Worm (Caenorhabditis elegans) whole organism, L1 larva: ENCODE measurements around the gene W03C9.1.

ENCODE experiments used
- C04F5.9 ChIP-seq: sonication (generic microtip); optimal IDR thresholded peaks from 2 replicates; lab custom pipeline; 2016; ENCODE audit warnings: missing genetic modification characterization, missing compliant biosample characterization
- C34B4.2 ChIP-seq: sonication (generic microtip); optimal IDR thresholded peaks from 2 replicates; lab custom pipeline; 2017; ENCODE audit warnings: mild to moderate bottlenecking, missing genetic modification characterization, missing compliant biosample characterization
- F16B12.6 ChIP-seq: fragments of 150-350 bp; optimal IDR thresholded peaks from 2 replicates; lab custom pipeline; 2014; ENCODE audit warnings: missing biosample characterization, missing genetic modification characterization
- aha-1 ChIP-seq: fragments of 150-350 bp; optimal IDR thresholded peaks from 2 replicates; lab custom pipeline; 2014; ENCODE audit warnings: missing biosample characterization, missing genetic modification characterization
- alr-1 ChIP-seq: fragments of 200-800 bp; sonication (Bioruptor generic); optimal IDR thresholded peaks from 2 replicates; lab custom pipeline; 2018; ENCODE audit warnings: borderline replicate concordance, mild to moderate bottlenecking, missing genetic modification characterization, missing compliant biosample characterization
- ama-1 ChIP-seq: fragments of 150-350 bp; optimal IDR thresholded peaks from 2 replicates; lab custom pipeline; 2014
- ceh-63 ChIP-seq: fragments of 200-800 bp; sonication (Bioruptor generic); optimal IDR thresholded peaks from 2 replicates; lab custom pipeline; 2018; ENCODE audit warnings: mild to moderate bottlenecking, missing genetic modification characterization, missing compliant biosample characterization
- ceh-82 ChIP-seq, 3 experiments: fragments of 150-350 bp in 1 of 3; sonication (generic microtip) in 2 of 3; optimal IDR thresholded peaks; 2 replicates each; lab custom pipeline; 2014 to 2017; ENCODE audit warnings: missing biosample characterization in 3 of 3, missing genetic modification characterization in 3 of 3
- ceh-88 ChIP-seq: fragments of 200-800 bp; sonication (Bioruptor generic); IDR thresholded peaks from 2 replicates; pipeline ENCODE4 v1.3.6; 2022; ENCODE audit warnings: missing genetic modification characterization, missing compliant biosample characterization
- ces-1 ChIP-seq: fragments of 150-350 bp; optimal IDR thresholded peaks from 2 replicates; lab custom pipeline; 2014; ENCODE audit warnings: missing biosample characterization, missing genetic modification reagents, missing genetic modification characterization
- dpl-1 ChIP-seq, 3 experiments: fragments of 150-350 bp in 2 of 3; sonication (generic microtip) in 1 of 3; optimal IDR thresholded peaks; 2 replicates each; lab custom pipeline; 2014 to 2017; ENCODE audit warnings: missing biosample characterization in 3 of 3, missing genetic modification characterization in 3 of 3, missing genetic modification reagents in 3 of 3
- dsc-1 ChIP-seq: sonication (generic microtip); optimal IDR thresholded peaks from 2 replicates; lab custom pipeline; 2016; ENCODE audit warnings: mild to moderate bottlenecking, missing genetic modification characterization, missing compliant biosample characterization
- efl-1 ChIP-seq, 4 experiments: fragments of 150-350 bp; optimal IDR thresholded peaks in 3 of 4; peaks in 1 of 4; 1 replicate in 1 of 4; 2 replicates in 3 of 4; lab custom pipeline; 2014; ENCODE audit warnings: missing biosample characterization in 2 of 4, missing genetic modification characterization in 2 of 4, missing genetic modification reagents in 2 of 4
- egl-13 ChIP-seq: sonication (generic microtip); optimal IDR thresholded peaks from 2 replicates; lab custom pipeline; 2016; ENCODE audit warnings: missing genotype, missing genetic modification reagents, missing genetic modification characterization, missing compliant biosample characterization
- egl-27 ChIP-seq, 2 experiments: fragments of 150-350 bp in 1 of 2; sonication (generic microtip); optimal IDR thresholded peaks; 3 replicates each; lab custom pipeline; 2017 to 2018; ENCODE audit warnings: missing biosample characterization in 2 of 2, missing genetic modification characterization in 2 of 2, missing genetic modification reagents in 2 of 2
- elt-3 ChIP-seq, 6 experiments: fragments of 150-350 bp in 1 of 6; sonication (generic microtip); optimal IDR thresholded peaks; 2 replicates each; lab custom pipeline; 2017 to 2018; ENCODE audit warnings: missing biosample characterization in 6 of 6, missing genetic modification characterization in 6 of 6, inconsistent platforms in 1 of 6
- fkh-4 ChIP-seq: sonication (generic microtip); optimal IDR thresholded peaks from 2 replicates; lab custom pipeline; 2016; ENCODE audit warnings: missing compliant biosample characterization, missing genetic modification characterization, borderline replicate concordance
- fkh-8 ChIP-seq: sonication (generic microtip); optimal IDR thresholded peaks from 2 replicates; lab custom pipeline; 2016; ENCODE audit warnings: mild to moderate bottlenecking, missing genetic modification characterization, missing compliant biosample characterization
- fos-1 ChIP-seq: fragments of 150-350 bp; optimal IDR thresholded peaks from 2 replicates; lab custom pipeline; 2014; ENCODE audit warnings: missing biosample characterization, missing genetic modification characterization
- grh-1 ChIP-seq: fragments of 200-800 bp; sonication (Bioruptor generic); IDR thresholded peaks from 2 replicates; pipeline ENCODE4 v1.3.6; 2022; ENCODE audit warnings: missing genetic modification reagents, missing genetic modification characterization, missing compliant biosample characterization
- hlh-17 ChIP-seq: fragments of 200-800 bp; sonication (Bioruptor generic); optimal IDR thresholded peaks from 2 replicates; lab custom pipeline; 2018; ENCODE audit warnings: missing genetic modification characterization, mild to moderate bottlenecking, missing compliant biosample characterization, moderate library complexity, borderline replicate concordance
- lin-14 ChIP-seq: fragments of 200-800 bp; sonication (Bioruptor generic); optimal IDR thresholded peaks from 2 replicates; lab custom pipeline; 2018; ENCODE audit warnings: mild to moderate bottlenecking, missing genetic modification characterization, moderate library complexity, missing compliant biosample characterization
- mab-9 ChIP-seq: fragments of 200-800 bp; sonication (Bioruptor generic); IDR thresholded peaks from 2 replicates; pipeline ENCODE4 v1.3.6; 2022; ENCODE audit warnings: missing genetic modification reagents, missing genetic modification characterization, missing compliant biosample characterization
- mef-2 ChIP-seq: fragments of 150-350 bp; optimal IDR thresholded peaks from 2 replicates; lab custom pipeline; 2014; ENCODE audit warnings: missing biosample characterization, missing genetic modification characterization
- nhr-20 ChIP-seq: sonication (generic microtip); optimal IDR thresholded peaks from 2 replicates; lab custom pipeline; 2016; ENCODE audit warnings: mild to moderate bottlenecking, missing genetic modification characterization, missing compliant biosample characterization
- nhr-28 ChIP-seq: fragments of 150-350 bp; optimal IDR thresholded peaks from 2 replicates; lab custom pipeline; 2014; ENCODE audit warnings: missing biosample characterization, missing genetic modification characterization
- nhr-47 ChIP-seq: sonication (generic microtip); optimal IDR thresholded peaks from 2 replicates; lab custom pipeline; 2016; ENCODE audit warnings: mild to moderate bottlenecking, missing genetic modification characterization, moderate library complexity, missing compliant biosample characterization
- nhr-71 ChIP-seq: sonication (generic microtip); optimal IDR thresholded peaks from 2 replicates; lab custom pipeline; 2016; ENCODE audit warnings: mild to moderate bottlenecking, missing genetic modification characterization, moderate library complexity, missing compliant biosample characterization
- nhr-77 ChIP-seq: fragments of 150-350 bp; optimal IDR thresholded peaks from 2 replicates; lab custom pipeline; 2014; ENCODE audit warnings: missing biosample characterization, missing genetic modification characterization
- nhr-85 ChIP-seq: sonication (generic microtip); peaks from one replicate; lab custom pipeline; 2016; ENCODE audit warnings: missing genetic modification characterization, inconsistent platforms, missing compliant biosample characterization
- rnt-1 ChIP-seq: sonication (generic microtip); optimal IDR thresholded peaks from 2 replicates; lab custom pipeline; 2016; ENCODE audit warnings: mild to moderate bottlenecking, missing genetic modification characterization, moderate library complexity, missing compliant biosample characterization
- sox-4 ChIP-seq: sonication (generic microtip); optimal IDR thresholded peaks from 2 replicates; lab custom pipeline; 2016; ENCODE audit warnings: missing genetic modification characterization, missing compliant biosample characterization
- sptf-1 ChIP-seq: fragments of 150-350 bp; optimal IDR thresholded peaks from 2 replicates; lab custom pipeline; 2014; ENCODE audit warnings: missing biosample characterization, missing genetic modification characterization
- swsn-7 ChIP-seq: sonication (generic microtip); optimal IDR thresholded peaks from 2 replicates; lab custom pipeline; 2016; ENCODE audit warnings: missing genetic modification characterization, missing compliant biosample characterization
- unc-130 ChIP-seq: fragments of 150-350 bp; optimal IDR thresholded peaks from 2 replicates; lab custom pipeline; 2017; ENCODE audit warnings: missing biosample characterization, missing genetic modification characterization, inconsistent platforms
- unc-30 ChIP-seq: sonication (generic microtip); optimal IDR thresholded peaks from 2 replicates; lab custom pipeline; 2017; ENCODE audit warnings: missing biosample characterization, missing genetic modification characterization
- xbp-1 ChIP-seq: sonication (generic microtip); optimal IDR thresholded peaks from 2 replicates; lab custom pipeline; 2016; ENCODE audit warnings: missing genetic modification characterization, missing compliant biosample characterization
- zag-1 ChIP-seq: fragments of 150-350 bp; optimal IDR thresholded peaks from 2 replicates; lab custom pipeline; 2014; ENCODE audit warnings: missing biosample characterization, missing genetic modification characterization
- zip-4 ChIP-seq: fragments of 200-800 bp; sonication (Bioruptor generic); optimal IDR thresholded peaks from 2 replicates; lab custom pipeline; 2018; ENCODE audit warnings: mild to moderate bottlenecking, missing genetic modification characterization, moderate library complexity, missing compliant biosample characterization

Gene W03C9.1

DNA sequence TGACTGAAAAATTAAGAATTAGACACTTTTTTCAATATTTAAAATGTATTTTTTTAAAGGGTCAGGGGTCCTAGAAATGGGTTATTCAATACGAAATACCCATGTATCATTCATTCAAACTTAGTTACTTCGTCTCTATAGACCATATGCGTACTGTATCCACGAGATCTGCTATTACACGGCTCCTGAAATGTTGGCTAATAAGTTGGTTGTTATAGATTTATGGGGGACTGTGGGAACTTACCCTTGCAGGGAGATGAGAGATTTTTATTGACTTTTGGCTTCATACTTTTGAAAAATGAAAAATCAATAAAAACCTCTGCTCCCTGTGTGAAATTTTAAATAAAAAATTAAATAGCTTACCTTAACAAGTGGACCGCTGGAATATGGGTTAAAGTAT, 17.0 kb upstream of the W03C9.1 start:
- TF ChIP-seq alr-1 (no peak), elt-3 (tag; optimal IDR thresholded peaks at IDR 0.05; lab: Kevin White, UChicago) (no peak), egl-27 (tag; optimal IDR thresholded peaks at IDR 0.05; lab: Kevin White, UChicago) (no peak), nhr-85 (tag; lab: Kevin White, UChicago) (peak; percentile 63), C34B4.2 (tag; lab: Kevin White, UChicago) (no peak), efl-1 (optimal IDR thresholded peaks at IDR 0.05; lab: Kevin White, UChicago) (no peak), efl-1 (GFP tag; optimal IDR thresholded peaks at IDR 0.05 in 1 of 2; lab: Kevin White, UChicago) (peak in 1 of 2 experiments; percentile 77), sox-4 (no peak)

DNA sequence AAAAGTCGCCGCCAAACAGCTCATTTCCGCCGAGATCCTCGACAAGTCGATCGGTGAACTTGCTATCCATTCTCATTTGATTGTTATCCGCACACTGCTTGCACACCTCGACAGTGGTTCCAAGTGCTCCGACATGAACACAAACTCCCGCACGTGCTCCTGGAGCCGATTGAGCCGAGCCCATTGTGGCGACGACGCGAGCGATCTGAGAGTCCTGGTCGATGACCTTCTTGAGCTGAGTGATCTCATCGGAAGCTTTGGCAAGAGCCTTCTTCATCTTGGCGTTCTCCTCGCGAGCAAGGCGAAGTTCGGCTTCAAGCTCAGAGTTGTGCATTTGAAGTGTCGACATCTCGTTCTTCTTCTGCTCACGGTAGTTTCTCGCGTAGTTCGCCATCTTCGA, 16.6 kb upstream of the W03C9.1 start:
- TF ChIP-seq elt-3 (tag; optimal IDR thresholded peaks at IDR 0.05; lab: Kevin White, UChicago) (no peak), nhr-47 (tag; lab: Kevin White, UChicago) (no peak), efl-1 (optimal IDR thresholded peaks at IDR 0.05; lab: Kevin White, UChicago) (no peak), efl-1 (GFP tag; optimal IDR thresholded peaks at IDR 0.05 in 1 of 2; lab: Kevin White, UChicago) (peak in 1 of 2 experiments; percentile 9)

DNA sequence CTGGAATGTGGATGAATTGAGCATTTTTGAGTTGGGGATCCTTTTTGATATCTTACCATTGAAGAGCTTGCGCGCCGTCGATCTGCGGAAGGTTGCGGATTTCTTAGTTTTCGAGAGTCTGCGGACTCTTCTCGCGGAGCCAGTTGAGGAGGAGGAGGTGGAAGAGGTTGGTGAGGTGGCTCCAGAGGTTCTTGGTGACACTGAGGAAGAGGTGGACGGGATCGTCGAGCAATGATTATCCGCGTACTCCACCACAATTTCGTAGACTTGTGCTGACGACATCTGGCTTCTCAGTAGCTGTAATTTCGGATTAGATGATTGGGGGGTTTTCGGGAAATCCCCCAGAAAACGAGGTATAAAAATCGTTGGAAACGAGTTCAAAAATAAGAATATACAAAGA, 15.4 kb upstream of the W03C9.1 start, which contains the start of gene Y17G7B.21:
Gene Y17G7B.21, minus strand, starts transcription at position 299 of the 400 bp plus-strand sequence.
- TF ChIP-seq F16B12.6 (no peak), egl-13 (tag; lab: Kevin White, UChicago) (peak; percentile 1), ceh-63 (GFP tag; lab: Kevin White, UChicago) (no peak), alr-1 (no peak), nhr-85 (tag; lab: Kevin White, UChicago) (peak; percentile 82), nhr-20 (tag; lab: Kevin White, UChicago) (no peak), nhr-28 (no peak), efl-1 (optimal IDR thresholded peaks at IDR 0.05; lab: Kevin White, UChicago) (no peak), efl-1 (GFP tag; optimal IDR thresholded peaks at IDR 0.05 in 1 of 2; lab: Kevin White, UChicago) (peak in 1 of 2 experiments; percentile 91), fos-1 (tag; lab: Kevin White, UChicago) (no peak), unc-130 (no peak), grh-1 (GFP tag; lab: Robert Waterston, UW) (0 out of 2 replicates have a peak, but pooled peaks have one; percentile 21), nhr-77 (tag; lab: Kevin White, UChicago) (peak; percentile 6), ceh-88 (GFP tag; lab: Robert Waterston, UW) (no peak), hlh-17 (GFP tag; lab: Kevin White, UChicago) (peak; percentile 72)

DNA sequence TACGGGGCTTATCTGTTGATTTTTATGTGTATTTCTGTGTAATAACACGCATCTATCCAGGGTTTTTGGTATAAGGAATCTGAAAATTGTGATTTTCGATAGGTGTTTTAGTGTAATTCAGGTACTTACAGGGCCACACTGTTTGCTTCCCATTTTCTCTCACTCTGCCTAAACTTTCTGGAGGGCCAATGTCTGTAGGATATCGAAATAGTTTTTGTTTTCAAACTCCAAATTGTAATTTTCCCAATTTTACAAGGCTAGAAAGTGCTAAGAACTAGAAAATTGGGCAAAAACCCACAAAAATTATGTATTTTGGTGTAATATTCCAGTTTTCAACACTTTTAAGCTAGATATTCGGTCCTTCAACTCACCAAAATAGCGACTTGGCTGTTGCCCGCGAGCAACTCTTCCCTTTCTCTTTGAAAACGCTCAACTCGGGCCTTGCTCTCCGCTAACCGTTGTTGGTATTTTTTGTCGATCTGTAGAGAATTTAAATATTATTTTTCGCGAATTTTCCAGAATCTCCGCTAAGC, 14.9 kb upstream of the W03C9.1 start:
- no peak for TF ChIP-seq xbp-1 (tag; lab: Kevin White, UChicago)
- peak in 1 of 3 experiments; percentile 7 for TF ChIP-seq ceh-82 (tag; optimal IDR thresholded peaks at IDR 0.05; lab: Kevin White, UChicago)
- TF ChIP-seq rnt-1, result no peak
- peak; percentile 53 for TF ChIP-seq ama-1

DNA sequence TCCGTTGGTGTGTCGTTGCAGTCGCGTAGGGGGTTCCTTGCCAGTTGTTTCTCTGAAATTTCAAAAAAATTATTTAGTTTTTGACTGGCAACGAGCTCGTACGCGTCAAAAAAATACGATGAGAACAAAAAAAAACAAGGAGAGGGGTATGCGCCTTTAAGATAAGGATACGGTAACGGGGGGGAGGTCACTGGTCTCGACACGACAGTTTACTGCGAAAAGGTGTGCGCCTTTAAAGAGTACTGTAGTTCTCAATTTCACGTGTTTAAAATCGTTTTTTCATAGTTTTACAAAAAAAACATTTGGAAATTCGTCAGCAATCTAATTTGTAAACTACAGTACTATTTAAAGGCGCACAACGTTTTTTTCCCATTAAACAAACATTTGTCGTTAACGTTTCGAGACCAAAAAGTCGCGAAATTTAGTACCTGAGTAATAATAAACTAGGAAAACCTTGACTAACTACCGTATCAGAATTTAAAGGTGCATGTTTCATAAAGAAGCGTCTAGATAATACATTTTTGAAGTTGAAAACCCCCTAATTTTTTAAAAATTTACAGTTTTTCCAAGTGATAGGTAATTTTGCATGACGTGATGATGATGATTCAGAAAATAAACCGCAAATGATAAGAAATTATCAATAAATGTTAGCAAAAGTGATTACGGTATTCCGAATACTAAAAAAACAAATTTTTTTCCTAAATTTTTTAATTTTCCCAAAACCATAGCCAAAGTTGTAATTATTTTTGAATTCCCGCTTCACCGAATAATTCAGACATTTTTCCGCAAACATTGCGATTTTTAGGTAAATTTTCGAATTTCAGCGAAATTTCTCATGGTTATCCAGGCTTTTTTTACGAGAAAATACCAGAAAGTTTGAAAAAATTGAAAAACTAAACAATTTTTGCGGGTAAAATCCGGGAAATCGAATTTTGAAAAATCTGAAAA, 12.4 kb upstream of the W03C9.1 start:
- peak; percentile 30 for TF ChIP-seq swsn-7 (tag; lab: Kevin White, UChicago)
- TF ChIP-seq fkh-8 (tag; lab: Kevin White, UChicago), result peak; percentile 34
- no peak for TF ChIP-seq nhr-28
- no peak for TF ChIP-seq unc-130
- peak; percentile 77 for TF ChIP-seq nhr-71 (tag; lab: Kevin White, UChicago)
- no peak for TF ChIP-seq ces-1 (GFP tag; lab: Kevin White, UChicago)
- TF ChIP-seq nhr-20 (tag; lab: Kevin White, UChicago), result peak; percentile 60
- no peak for TF ChIP-seq sptf-1 (tag; lab: Kevin White, UChicago)
- no peak for TF ChIP-seq aha-1 (tag; lab: Kevin White, UChicago)
- peak; percentile 18 for TF ChIP-seq dsc-1 (tag; lab: Kevin White, UChicago)
- TF ChIP-seq fkh-4 (tag; lab: Kevin White, UChicago), result no peak
- TF ChIP-seq nhr-85 (tag; lab: Kevin White, UChicago), result peak; percentile 81
- peak; percentile 80 for TF ChIP-seq hlh-17 (GFP tag; lab: Kevin White, UChicago)
- TF ChIP-seq zip-4, result peak; percentile 3
- TF ChIP-seq C34B4.2 (tag; lab: Kevin White, UChicago), result peak; percentile 24
- peak; percentile 28; the same call in 1 of the 2 replicates for TF ChIP-seq mab-9 (GFP tag; lab: Robert Waterston, UW)
- no peak for TF ChIP-seq mef-2 (tag; lab: Kevin White, UChicago)
- TF ChIP-seq dpl-1 (GFP tag; optimal IDR thresholded peaks at IDR 0.05; lab: Kevin White, UChicago), result peak in 2 of 3 experiments; percentile 1 to 30
- TF ChIP-seq unc-30, result no peak
- no peak for TF ChIP-seq egl-27 (tag; optimal IDR thresholded peaks at IDR 0.05; lab: Kevin White, UChicago)
- no peak for TF ChIP-seq ceh-82 (tag; optimal IDR thresholded peaks at IDR 0.05; lab: Kevin White, UChicago)
- no peak for TF ChIP-seq zag-1
- TF ChIP-seq ceh-88 (GFP tag; lab: Robert Waterston, UW), result no peak; the same call in 1 of the 2 replicates
- no peak for TF ChIP-seq C04F5.9 (tag; lab: Kevin White, UChicago)
- TF ChIP-seq lin-14 (GFP tag; lab: Kevin White, UChicago), result no peak
